Worm (Caenorhabditis elegans) whole organism, L2 larva: ENCODE results near the gene dhs-16.

Experiments
- C34F6.9 ChIP-seq: fragments of 150-350 bp; optimal IDR thresholded peaks from 2 replicates; lab custom pipeline; 2014; ENCODE audit warnings: missing biosample characterization, missing genetic modification characterization
- F13H6.1 ChIP-seq: sonication (generic microtip); optimal IDR thresholded peaks from 2 replicates; lab custom pipeline; 2016; ENCODE audit warnings: missing genetic modification characterization, missing compliant biosample characterization
- R02D3.7 ChIP-seq: fragments of 150-350 bp; optimal IDR thresholded peaks from 2 replicates; lab custom pipeline; 2014; ENCODE audit warnings: missing biosample characterization, missing genetic modification characterization
- Y55F3AM.14 ChIP-seq: fragments of 200-800 bp; sonication (Bioruptor generic); optimal IDR thresholded peaks from 2 replicates; lab custom pipeline; 2018; ENCODE audit warnings: mild to moderate bottlenecking, missing genetic modification characterization, missing compliant biosample characterization
- ZK546.5 ChIP-seq: sonication (generic microtip); optimal IDR thresholded peaks from 2 replicates; lab custom pipeline; 2017; ENCODE audit warnings: missing biosample characterization, missing genetic modification characterization
- blmp-1 ChIP-seq: sonication (generic microtip); optimal IDR thresholded peaks from 2 replicates; lab custom pipeline; 2017; ENCODE audit warnings: missing genetic modification characterization, mild to moderate bottlenecking, missing compliant biosample characterization, antibody characterized with exemption, moderate library complexity; ENCODE audit not compliant: insufficient read depth
- ceh-16 ChIP-seq: fragments of 150-350 bp; optimal IDR thresholded peaks from 2 replicates; lab custom pipeline; 2014; ENCODE audit warnings: missing biosample characterization, missing genetic modification characterization
- ceh-82 ChIP-seq: fragments of 150-350 bp; optimal IDR thresholded peaks from 2 replicates; lab custom pipeline; 2014; ENCODE audit warnings: missing biosample characterization, missing genetic modification characterization
- crh-2 ChIP-seq: sonication (generic microtip); optimal IDR thresholded peaks from 2 replicates; lab custom pipeline; 2017; ENCODE audit warnings: missing biosample characterization, missing genetic modification characterization
- dmd-4 ChIP-seq: sonication (generic microtip); optimal IDR thresholded peaks from 2 replicates; lab custom pipeline; 2017; ENCODE audit warnings: missing biosample characterization, missing genetic modification characterization
- elt-3 ChIP-seq: sonication (generic microtip); optimal IDR thresholded peaks from 2 replicates; lab custom pipeline; 2017; ENCODE audit warnings: missing biosample characterization, missing genetic modification characterization
- fos-1 ChIP-seq: fragments of 150-350 bp; optimal IDR thresholded peaks from 2 replicates; lab custom pipeline; 2014; ENCODE audit warnings: missing biosample characterization, missing genetic modification characterization
- gmeb-1 ChIP-seq: fragments of 150-350 bp; optimal IDR thresholded peaks from 2 replicates; lab custom pipeline; 2014; ENCODE audit warnings: missing biosample characterization, missing genetic modification characterization
- lin-13 ChIP-seq: fragments of 150-350 bp; optimal IDR thresholded peaks from 2 replicates; lab custom pipeline; 2014; ENCODE audit warnings: missing biosample characterization, missing genetic modification reagents, missing genetic modification characterization
- lin-39 ChIP-seq: fragments of 150-350 bp; optimal IDR thresholded peaks from 2 replicates; lab custom pipeline; 2014; ENCODE audit warnings: missing biosample characterization, missing genetic modification reagents, missing genetic modification characterization
- lsy-2 ChIP-seq, 2 experiments: fragments of 150-350 bp in 1 of 2; sonication (generic microtip) in 1 of 2; optimal IDR thresholded peaks; 2 replicates each; lab custom pipeline; 2014 to 2017; ENCODE audit warnings: missing biosample characterization in 2 of 2, missing genetic modification characterization in 2 of 2
- mab-5 ChIP-seq: fragments of 150-350 bp; optimal IDR thresholded peaks from 2 replicates; lab custom pipeline; 2014; ENCODE audit warnings: missing biosample characterization, missing genetic modification characterization
- mbf-1 ChIP-seq: sonication (generic microtip); optimal IDR thresholded peaks from 2 replicates; lab custom pipeline; 2017; ENCODE audit warnings: missing biosample characterization, missing genetic modification characterization
- mdl-1 ChIP-seq, 2 experiments: fragments of 150-350 bp in 1 of 2; sonication (generic microtip) in 1 of 2; optimal IDR thresholded peaks; 2 replicates each; lab custom pipeline; 2017; ENCODE audit warnings: missing biosample characterization in 2 of 2, missing genetic modification characterization in 2 of 2
- nhr-12 ChIP-seq: fragments of 150-350 bp; optimal IDR thresholded peaks from 2 replicates; lab custom pipeline; 2014; ENCODE audit warnings: missing biosample characterization, missing genetic modification characterization
- nhr-21 ChIP-seq: fragments of 150-350 bp; optimal IDR thresholded peaks from 2 replicates; lab custom pipeline; 2014; ENCODE audit warnings: missing biosample characterization, missing genetic modification characterization
- nhr-25 ChIP-seq: fragments of 150-350 bp; sonication (generic microtip); optimal IDR thresholded peaks from 3 replicates; lab custom pipeline; 2014; ENCODE audit warnings: missing biosample characterization, missing genetic modification characterization
- nhr-6 ChIP-seq: fragments of 150-350 bp; optimal IDR thresholded peaks from 2 replicates; lab custom pipeline; 2014; ENCODE audit warnings: missing biosample characterization, missing genetic modification characterization
- nhr-77 ChIP-seq: fragments of 150-350 bp; optimal IDR thresholded peaks from 2 replicates; lab custom pipeline; 2014; ENCODE audit warnings: missing biosample characterization, missing genetic modification characterization
- sma-3 ChIP-seq: sonication (generic microtip); optimal IDR thresholded peaks from 2 replicates; lab custom pipeline; 2016; ENCODE audit warnings: missing genetic modification reagents, missing genetic modification characterization, missing compliant biosample characterization
- sma-9 ChIP-seq, 2 experiments: fragments of 150-350 bp in 1 of 2; sonication (generic microtip) in 1 of 2; optimal IDR thresholded peaks; 2 replicates each; lab custom pipeline; 2014 to 2016; ENCODE audit warnings: missing genetic modification characterization in 2 of 2, mild to moderate bottlenecking in 1 of 2, missing biosample characterization in 1 of 2, missing compliant biosample characterization in 1 of 2, missing genetic modification reagents in 1 of 2, moderate library complexity in 1 of 2
- unc-55 ChIP-seq: fragments of 150-350 bp; sonication (generic microtip); optimal IDR thresholded peaks from 3 replicates; lab custom pipeline; 2014; ENCODE audit warnings: missing biosample characterization, missing genetic modification reagents, missing genetic modification characterization
- unc-62 ChIP-seq: fragments of 150-350 bp; optimal IDR thresholded peaks from 2 replicates; lab custom pipeline; 2014; ENCODE audit warnings: missing biosample characterization, missing genetic modification reagents, missing genetic modification characterization
- zag-1 ChIP-seq: fragments of 150-350 bp; optimal IDR thresholded peaks from 2 replicates; lab custom pipeline; 2014; ENCODE audit warnings: missing biosample characterization, missing genetic modification characterization
- ztf-4 ChIP-seq: fragments of 150-350 bp; optimal IDR thresholded peaks from 2 replicates; lab custom pipeline; 2014; ENCODE audit warnings: missing biosample characterization, missing genetic modification characterization

Gene dhs-16

DNA sequence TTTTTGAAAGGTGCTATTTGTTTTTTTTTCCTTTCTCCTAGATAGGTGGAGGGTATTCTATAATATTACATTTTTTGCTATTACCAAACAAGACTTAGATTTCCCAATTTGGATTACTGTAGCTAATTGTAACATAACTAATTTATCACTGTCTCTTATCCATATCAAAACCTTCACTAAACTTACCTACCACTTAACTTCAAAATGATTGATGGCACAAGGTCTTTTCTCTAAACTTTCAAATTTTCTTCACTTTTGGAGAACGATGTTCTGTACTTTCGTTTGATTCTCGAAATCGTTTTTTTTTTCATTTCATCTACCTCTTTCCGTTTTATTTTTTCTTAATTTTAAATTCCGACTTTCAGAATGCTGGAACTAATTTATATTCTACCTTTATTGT is at the start of gene dhs-16:
Gene dhs-16, plus strand, starts transcription at position 366 of the 400 bp plus-strand sequence.
- TF ChIP-seq zag-1 (tag; lab: Kevin White, UChicago), result no peak
- TF ChIP-seq ceh-16 (tag; lab: Kevin White, UChicago), result no peak
- no peak for TF ChIP-seq elt-3
- TF ChIP-seq lin-13 (GFP tag; lab: Kevin White, UChicago), result no peak
- TF ChIP-seq crh-2, result no peak
- TF ChIP-seq Y55F3AM.14, result no peak
- no peak for TF ChIP-seq gmeb-1
- TF ChIP-seq sma-3 (GFP tag; lab: Kevin White, UChicago), result no peak
- TF ChIP-seq nhr-77 (tag; lab: Kevin White, UChicago), result no peak
- TF ChIP-seq unc-55 (GFP tag; lab: Kevin White, UChicago), result no peak
- TF ChIP-seq fos-1, result no peak
- TF ChIP-seq mdl-1 (tag; optimal IDR thresholded peaks at IDR 0.05; lab: Kevin White, UChicago), result no peak

DNA sequence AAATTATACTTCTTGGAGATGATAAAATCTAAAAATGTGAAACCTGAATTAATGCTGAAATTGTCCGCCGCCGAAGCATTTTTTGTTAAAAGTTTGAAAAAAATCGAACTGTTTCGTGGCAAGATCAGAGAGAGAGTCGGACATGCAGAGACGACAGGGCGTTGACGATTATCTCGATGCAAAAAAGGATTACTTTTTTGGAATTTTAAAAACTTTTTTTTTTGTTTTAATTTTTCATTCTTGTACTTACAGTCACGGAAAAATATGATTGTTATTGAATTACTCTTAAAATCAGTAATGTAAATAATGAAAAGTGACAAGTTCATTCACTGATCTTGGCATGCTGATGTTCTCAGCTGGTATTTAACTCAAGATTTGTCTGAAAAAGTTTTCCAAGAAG is 46.9 kb upstream of the dhs-16 start, which contains the start of the genes M03F8.5 and M03F8.7:
Gene M03F8.5, minus strand, starts transcription at position 101 of the 400 bp plus-strand sequence.
Gene M03F8.7, plus strand, starts transcription at position 249 of the 400 bp plus-strand sequence.
- no peak for TF ChIP-seq dmd-4 (tag; lab: Kevin White, UChicago)
- TF ChIP-seq R02D3.7 (tag; lab: Kevin White, UChicago), result no peak

DNA sequence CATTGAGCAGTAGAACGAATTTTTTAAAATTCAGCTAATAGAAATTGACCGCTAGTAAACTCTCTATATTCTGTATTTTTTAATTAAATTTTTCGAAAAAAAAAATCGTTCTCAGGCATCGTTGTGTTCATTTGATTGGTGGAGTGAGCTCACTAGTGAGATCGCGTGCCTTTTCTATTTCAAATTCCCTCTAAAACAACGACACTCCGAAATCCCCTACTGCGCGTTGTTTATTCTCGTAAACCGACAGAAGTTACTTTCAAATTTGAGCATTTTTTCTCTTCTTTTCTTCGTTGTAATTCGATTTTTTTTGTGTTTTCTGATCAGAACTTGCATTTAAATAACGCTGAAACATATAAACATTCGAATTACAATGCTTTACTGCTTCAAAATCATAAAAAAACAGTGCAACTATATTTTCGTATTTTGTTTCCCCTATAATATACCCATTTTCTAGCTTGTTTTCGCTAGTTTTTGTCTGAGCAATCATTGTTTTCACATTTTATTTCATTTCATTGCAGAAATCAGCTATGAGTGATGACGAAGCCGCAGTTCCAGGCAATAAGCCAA is 44.0 kb upstream of the dhs-16 start, which contains the start of gene syf-3:
Gene syf-3, plus strand, starts transcription at position 520 of the 570 bp plus-strand sequence.
- TF ChIP-seq blmp-1 (no peak), unc-55 (GFP tag; lab: Kevin White, UChicago) (peak; percentile 76), ZK546.5 (tag; lab: Kevin White, UChicago) (no peak), sma-3 (GFP tag; lab: Kevin White, UChicago) (peak; percentile 24), R02D3.7 (tag; lab: Kevin White, UChicago) (peak; percentile 63), C34F6.9 (tag; lab: Kevin White, UChicago) (peak; percentile 60), lsy-2 (tag; optimal IDR thresholded peaks at IDR 0.05; lab: Kevin White, UChicago) (peak; percentile 69 to 73), crh-2 (peak; percentile 18), gmeb-1 (peak; percentile 99), nhr-12 (tag; lab: Kevin White, UChicago) (no peak)

DNA sequence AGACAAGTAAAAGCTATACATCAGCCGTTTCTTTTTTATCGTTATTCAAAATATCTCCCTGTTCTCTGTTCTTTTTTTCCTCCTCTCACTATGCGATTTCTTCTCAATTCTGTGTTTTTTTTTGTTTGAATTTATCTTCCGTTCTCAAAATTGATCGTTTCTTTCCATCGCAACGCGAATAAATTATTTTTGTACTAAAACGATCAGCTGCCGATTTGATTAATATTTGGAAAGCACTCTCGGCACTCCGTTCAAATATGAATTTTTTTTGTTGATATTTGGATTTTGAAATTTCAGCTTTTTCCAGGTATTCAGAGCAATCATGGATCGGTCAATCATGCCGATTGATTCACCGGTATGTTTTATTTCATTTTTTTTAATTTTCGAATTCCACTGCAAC is 40.4 kb upstream of the dhs-16 start, which contains the start of gene pst-1:
Gene pst-1, plus strand, starts transcription at position 301 of the 400 bp plus-strand sequence.
- TF ChIP-seq nhr-21 (tag; lab: Kevin White, UChicago), result no peak
- TF ChIP-seq C34F6.9 (tag; lab: Kevin White, UChicago), result no peak
- TF ChIP-seq fos-1, result no peak
- TF ChIP-seq ceh-82 (tag; lab: Kevin White, UChicago), result no peak
- TF ChIP-seq ZK546.5 (tag; lab: Kevin White, UChicago), result no peak
- TF ChIP-seq unc-55 (GFP tag; lab: Kevin White, UChicago), result no peak
- TF ChIP-seq mbf-1 (tag; lab: Kevin White, UChicago), result no peak
- TF ChIP-seq nhr-25 (tag; lab: Kevin White, UChicago), result no peak
- TF ChIP-seq mab-5, result no peak
- TF ChIP-seq ztf-4 (tag; lab: Kevin White, UChicago), result no peak
- no peak for TF ChIP-seq gmeb-1
- no peak for TF ChIP-seq sma-3 (GFP tag; lab: Kevin White, UChicago)
- TF ChIP-seq F13H6.1 (tag; lab: Kevin White, UChicago), result no peak
- no peak for TF ChIP-seq dmd-4 (tag; lab: Kevin White, UChicago)
- TF ChIP-seq nhr-6 (tag; lab: Kevin White, UChicago), result no peak

DNA sequence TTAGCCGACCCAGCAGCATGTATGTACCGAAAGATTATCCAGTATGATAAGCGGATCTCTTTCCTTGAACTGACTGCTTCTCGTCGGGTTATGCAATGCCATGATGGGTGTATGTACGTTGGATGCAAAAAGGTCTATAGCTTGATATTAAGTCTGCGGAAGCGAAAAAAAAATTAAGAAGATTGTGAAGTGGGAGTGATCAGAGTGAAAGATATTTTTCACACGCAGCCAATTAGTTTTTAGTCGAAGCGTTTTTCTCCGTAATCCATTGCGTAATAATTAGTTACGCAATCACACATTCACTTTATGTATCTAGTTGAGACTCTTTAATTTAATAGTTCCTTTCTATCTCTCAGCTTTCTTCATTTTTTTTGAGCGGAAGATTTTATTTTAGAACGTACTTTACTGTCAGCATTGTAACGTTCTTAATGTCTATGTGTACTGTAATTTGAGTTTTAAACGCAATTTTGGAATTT is 33.8 kb upstream of the dhs-16 start:
- TF ChIP-seq Y55F3AM.14 (no peak), unc-62 (no peak), nhr-25 (tag; lab: Kevin White, UChicago) (peak; percentile 4), zag-1 (tag; lab: Kevin White, UChicago) (no peak), ceh-82 (tag; lab: Kevin White, UChicago) (no peak), lin-39 (peak; percentile 7)
- TF ChIP-seq, all 48 proteins: peak for 2

DNA sequence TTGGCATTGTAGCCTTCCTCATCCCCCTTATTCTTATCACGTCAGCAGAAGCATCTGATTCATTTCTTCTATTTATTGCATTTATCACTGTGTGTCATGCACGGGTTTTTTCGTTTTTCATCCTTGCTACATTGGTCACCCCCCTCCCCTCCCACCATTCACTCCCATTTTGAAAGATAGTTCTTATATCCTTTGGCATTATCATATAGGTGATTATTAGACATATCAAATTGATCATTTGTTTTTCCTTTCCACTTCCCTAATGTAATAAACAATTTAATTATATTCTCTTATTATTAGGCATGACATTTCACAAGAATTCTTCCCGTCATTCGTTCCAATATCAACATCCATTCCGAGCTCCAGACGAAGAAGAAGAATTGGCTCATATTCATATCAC is 32.4 kb upstream of the dhs-16 start, which contains the start of gene M03F8.1:
Gene M03F8.1, plus strand, starts transcription at position 301 of the 400 bp plus-strand sequence.
- no peak for TF ChIP-seq nhr-6 (tag; lab: Kevin White, UChicago)
- TF ChIP-seq unc-55 (GFP tag; lab: Kevin White, UChicago), result no peak
- no peak for TF ChIP-seq ztf-4 (tag; lab: Kevin White, UChicago)
- TF ChIP-seq sma-9 (GFP tag; optimal IDR thresholded peaks at IDR 0.05; lab: Kevin White, UChicago), result no peak
- no peak for TF ChIP-seq sma-9 (tag; optimal IDR thresholded peaks at IDR 0.05; lab: Kevin White, UChicago)
